Fruit fly (Drosophila melanogaster) whole organism, pupa: Measurements from ENCODE around the gene CG4842.

Experiments used
- CG10348 ChIP-seq: fragments of 200-800 bp; sonication (Bioruptor generic); IDR thresholded peaks from 2 replicates; pipeline ENCODE4 v1.3.6; 2022; ENCODE audit warnings: missing biosample characterization, missing genetic modification characterization
- CG12605 ChIP-seq: fragments of 200-800 bp; sonication (Bioruptor generic); IDR thresholded peaks from 2 replicates; pipeline ENCODE4 v1.3.6; 2022; ENCODE audit warnings: missing biosample characterization, missing genetic modification characterization
- CG13204 ChIP-seq: fragments of 200-800 bp; sonication (Bioruptor generic); optimal IDR thresholded peaks from 2 replicates; lab custom pipeline; 2018; ENCODE audit warnings: missing biosample characterization, mild to moderate bottlenecking, missing genetic modification characterization, moderate library complexity
- CG14655 ChIP-seq: fragments of 200-800 bp; sonication (Bioruptor generic); optimal IDR thresholded peaks from 3 replicates; lab custom pipeline; 2017; ENCODE audit warnings: mild to moderate bottlenecking, missing biosample characterization, missing genetic modification reagents, missing genetic modification characterization
- CG15710 ChIP-seq: fragments of 200-800 bp; sonication (Bioruptor generic); optimal IDR thresholded peaks from 2 replicates; lab custom pipeline; 2018; ENCODE audit warnings: missing biosample characterization, mild to moderate bottlenecking, missing genetic modification characterization, moderate library complexity
- CG17806 ChIP-seq: fragments of 200-800 bp; sonication (Bioruptor generic); optimal IDR thresholded peaks from 2 replicates; lab custom pipeline; 2018; ENCODE audit warnings: missing biosample characterization, mild to moderate bottlenecking, missing genetic modification characterization, moderate library complexity
- CG32121 ChIP-seq: fragments of 200-800 bp; sonication (Bioruptor generic); IDR thresholded peaks from 2 replicates; pipeline ENCODE4 v1.3.6; 2022; ENCODE audit warnings: missing biosample characterization, missing genetic modification characterization
- CG34367 ChIP-seq: fragments of 200-800 bp; sonication (Bioruptor generic); optimal IDR thresholded peaks from 2 replicates; lab custom pipeline; 2018; ENCODE audit warnings: missing biosample characterization, mild to moderate bottlenecking, missing genetic modification characterization
- CG4496 ChIP-seq: fragments of 200-800 bp; sonication (Bioruptor generic); IDR thresholded peaks from 3 replicates; pipeline ENCODE4 v1.3.6; 2022; ENCODE audit warnings: missing biosample characterization, missing genetic modification characterization
- CG8159 ChIP-seq: fragments of 200-800 bp; sonication (Bioruptor generic); optimal IDR thresholded peaks from 3 replicates; lab custom pipeline; 2018; ENCODE audit warnings: missing biosample characterization, mild to moderate bottlenecking, missing genetic modification characterization, moderate library complexity
- CG8301 ChIP-seq: fragments of 200-800 bp; sonication (Bioruptor generic); optimal IDR thresholded peaks from 2 replicates; lab custom pipeline; 2018; ENCODE audit warnings: missing biosample characterization, mild to moderate bottlenecking, missing genetic modification characterization
- CG9948 ChIP-seq: fragments of 200-800 bp; sonication (Bioruptor generic); optimal IDR thresholded peaks from 2 replicates; lab custom pipeline; 2018; ENCODE audit warnings: missing biosample characterization, mild to moderate bottlenecking, missing genetic modification characterization, moderate library complexity
- D1 ChIP-seq: fragments of 200-800 bp; sonication (Bioruptor generic); optimal IDR thresholded peaks from 2 replicates; lab custom pipeline; 2018; ENCODE audit warnings: missing biosample characterization, mild to moderate bottlenecking, missing genetic modification characterization, moderate library complexity
- EcR ChIP-seq: fragments of 200-800 bp; sonication (Bioruptor generic); optimal IDR thresholded peaks from 3 replicates; lab custom pipeline; 2019; ENCODE audit warnings: missing biosample characterization, missing genetic modification characterization, mild to moderate bottlenecking, moderate library complexity, missing genetic modification reagents
- Ets98B ChIP-seq: fragments of 200-800 bp; sonication (Bioruptor generic); IDR thresholded peaks from 2 replicates; pipeline ENCODE4 v1.3.6; 2022; ENCODE audit warnings: missing biosample characterization, missing genetic modification characterization
- Pif1A ChIP-seq: fragments of 200-800 bp; sonication (Bioruptor generic); optimal IDR thresholded peaks from 3 replicates; lab custom pipeline; 2016; ENCODE audit warnings: missing biosample characterization, missing genetic modification characterization
- Pif1B ChIP-seq: fragments of 200-800 bp; sonication (Bioruptor generic); optimal IDR thresholded peaks from 3 replicates; lab custom pipeline; 2016; ENCODE audit warnings: missing biosample characterization, missing genetic modification characterization
- Snoo ChIP-seq: fragments of 200-800 bp; sonication (Bioruptor generic); optimal IDR thresholded peaks from 3 replicates; lab custom pipeline; 2017; ENCODE audit warnings: missing biosample characterization, mild to moderate bottlenecking, missing genetic modification characterization, inconsistent platforms
- fd96Ca ChIP-seq: fragments of 200-800 bp; sonication (Bioruptor generic); IDR thresholded peaks from 3 replicates; pipeline ENCODE4 v1.3.6; 2022; ENCODE audit warnings: missing biosample characterization, missing genetic modification characterization
- gl ChIP-seq: fragments of 200-800 bp; sonication (Bioruptor generic); optimal IDR thresholded peaks from 2 replicates; lab custom pipeline; 2018; ENCODE audit warnings: missing biosample characterization, mild to moderate bottlenecking, missing genetic modification characterization
- rn ChIP-seq: fragments of 200-800 bp; sonication (Bioruptor generic); IDR thresholded peaks from 2 replicates; pipeline ENCODE4 v1.3.6; 2022; ENCODE audit warnings: missing biosample characterization, missing genetic modification characterization

Gene CG4842

dm6 chr3L:16351770-16352429 lies 16.3 kb upstream of the CG4842 start, which contains the start of the genes Golgin104 and Tcs3:
TSS of gene Golgin104 (minus strand) at chr3L:16351951.
TSS of gene Tcs3 (plus strand) at chr3L:16351991.
- TF ChIP-seq CG13204 (GFP tag; lab: Kevin White, UChicago) (no peak), CG17806 (tag; lab: Kevin White, UChicago) (no peak), CG34367 (tag; lab: Kevin White, UChicago) (no peak), CG10348 (no peak), gl (tag; lab: Kevin White, UChicago) (no peak), rn (no peak)
- TF ChIP-seq, all 21 proteins: peak for 0

- TF ChIP-seq CG17806 (tag; lab: Kevin White, UChicago), result no peak
- no peak for TF ChIP-seq CG9948 (tag; lab: Kevin White, UChicago)
- TF ChIP-seq EcR (GFP tag; lab: Kevin White, UChicago), result no peak
- TF ChIP-seq D1 (tag; lab: Kevin White, UChicago), result no peak
- no peak for TF ChIP-seq fd96Ca (GFP tag; lab: Robert Waterston, UW)
- no peak for TF ChIP-seq CG10348
- TF ChIP-seq CG8301 (tag; lab: Kevin White, UChicago), result no peak
- no peak for TF ChIP-seq Snoo (tag; lab: Kevin White, UChicago)
- TF ChIP-seq Pif1B (GFP tag; lab: Kevin White, UChicago), result no peak
- TF ChIP-seq CG15710 (tag; lab: Kevin White, UChicago), result no peak
- no peak for TF ChIP-seq Pif1A (GFP tag; lab: Kevin White, UChicago)
- TF ChIP-seq CG34367 (tag; lab: Kevin White, UChicago), result no peak
- TF ChIP-seq CG8159 (tag; lab: Kevin White, UChicago), result no peak
- TF ChIP-seq CG14655 (GFP tag; lab: Kevin White, UChicago), result no peak
- no peak for TF ChIP-seq CG12605
- no peak for TF ChIP-seq Ets98B (GFP tag; lab: Robert Waterston, UW)
- TF ChIP-seq gl (tag; lab: Kevin White, UChicago), result no peak
- TF ChIP-seq CG32121, result no peak
Observed at dm6 chr3L:16354197-16354596, 14.0 kb upstream of the CG4842 start, which contains the start of gene Pdh. TSS of gene Pdh (minus strand) at chr3L:16354297.

dm6 chr3L:16356171-16356765 lies 11.9 kb upstream of the CG4842 start:
- no peak for TF ChIP-seq CG32121
- 0 out of 3 replicates have a peak, but pooled peaks have one; percentile 9 for TF ChIP-seq fd96Ca (GFP tag; lab: Robert Waterston, UW)

- TF ChIP-seq D1 (tag; lab: Kevin White, UChicago) (no peak), CG13204 (GFP tag; lab: Kevin White, UChicago) (no peak), EcR (GFP tag; lab: Kevin White, UChicago) (peak; percentile 91), CG10348 (no peak), Pif1A (GFP tag; lab: Kevin White, UChicago) (no peak), CG15710 (tag; lab: Kevin White, UChicago) (no peak)
Observed at dm6 chr3L:16357187-16357728, 10.9 kb upstream of the CG4842 start.

dm6 chr3L:16357860-16358259 lies 10.3 kb upstream of the CG4842 start:
- TF ChIP-seq CG13204 (GFP tag; lab: Kevin White, UChicago), result no peak
- TF ChIP-seq CG9948 (tag; lab: Kevin White, UChicago), result peak; percentile 27
- TF ChIP-seq CG8301 (tag; lab: Kevin White, UChicago), result no peak
- no peak for TF ChIP-seq rn
- no peak for TF ChIP-seq CG34367 (tag; lab: Kevin White, UChicago)
- no peak for TF ChIP-seq gl (tag; lab: Kevin White, UChicago)
- TF ChIP-seq Ets98B (GFP tag; lab: Robert Waterston, UW), result no peak
- no peak for TF ChIP-seq fd96Ca (GFP tag; lab: Robert Waterston, UW)
- no peak for TF ChIP-seq CG17806 (tag; lab: Kevin White, UChicago)
- no peak for TF ChIP-seq CG14655 (GFP tag; lab: Kevin White, UChicago)
- no peak for TF ChIP-seq EcR (GFP tag; lab: Kevin White, UChicago)
- no peak for TF ChIP-seq Pif1B (GFP tag; lab: Kevin White, UChicago)
- TF ChIP-seq D1 (tag; lab: Kevin White, UChicago), result peak; percentile 52
- peak; percentile 62 for TF ChIP-seq CG8159 (tag; lab: Kevin White, UChicago)
- no peak for TF ChIP-seq CG32121
- peak; percentile 16 for TF ChIP-seq CG15710 (tag; lab: Kevin White, UChicago)
- no peak for TF ChIP-seq Snoo (tag; lab: Kevin White, UChicago)
- no peak for TF ChIP-seq Pif1A (GFP tag; lab: Kevin White, UChicago)
- no peak for TF ChIP-seq CG12605
- no peak for TF ChIP-seq CG4496
- no peak for TF ChIP-seq CG10348
- TF ChIP-seq, all 21 proteins: peak for 4

dm6 chr3L:16359219-16359748 lies 8.9 kb upstream of the CG4842 start, which contains the start of gene ringer:
TSS of gene ringer (minus strand) at chr3L:16359428.
- TF ChIP-seq Snoo (tag; lab: Kevin White, UChicago) (no peak), CG13204 (GFP tag; lab: Kevin White, UChicago) (no peak), gl (tag; lab: Kevin White, UChicago) (no peak), Ets98B (GFP tag; lab: Robert Waterston, UW) (no peak), D1 (tag; lab: Kevin White, UChicago) (no peak), CG4496 (no peak), Pif1A (GFP tag; lab: Kevin White, UChicago) (no peak), CG8301 (tag; lab: Kevin White, UChicago) (no peak), CG32121 (no peak), CG14655 (GFP tag; lab: Kevin White, UChicago) (no peak), CG15710 (tag; lab: Kevin White, UChicago) (no peak), CG17806 (tag; lab: Kevin White, UChicago) (no peak), CG12605 (no peak), CG9948 (tag; lab: Kevin White, UChicago) (no peak), EcR (GFP tag; lab: Kevin White, UChicago) (no peak), Pif1B (GFP tag; lab: Kevin White, UChicago) (no peak), CG8159 (tag; lab: Kevin White, UChicago) (no peak), rn (no peak)
